Fruit fly (Drosophila melanogaster) whole organism, wandering third instar larva: ENCODE measurements around the gene tadr.

Experiments used
- Abd-B ChIP-seq: fragments of >200 bp; optimal IDR thresholded peaks from 2 replicates; lab custom pipeline; 2017; ENCODE audit warnings: missing biosample characterization, missing genetic modification characterization
- CG32264 ChIP-seq: fragments of 200-800 bp; sonication (Bioruptor generic); optimal IDR thresholded peaks from 2 replicates; lab custom pipeline; 2016; ENCODE audit warnings: missing biosample characterization, missing genetic modification characterization
- CrebA ChIP-seq: fragments of 200-800 bp; sonication (Bioruptor generic); optimal IDR thresholded peaks from 2 replicates; lab custom pipeline; 2016; ENCODE audit warnings: missing biosample characterization, mild to moderate bottlenecking, missing genetic modification characterization, borderline replicate concordance
- Dfd ChIP-seq: fragments of >200 bp; optimal IDR thresholded peaks from 2 replicates; lab custom pipeline; 2017; ENCODE audit warnings: missing biosample characterization, missing genetic modification characterization
- Dif ChIP-seq: fragments of 200-275, 200-300 bp; sonication (Bioruptor generic); optimal IDR thresholded peaks from 2 replicates; lab custom pipeline; 2018; ENCODE audit warnings: missing biosample characterization, missing genetic modification characterization; ENCODE audit not compliant: partially characterized antibody
- GATAd ChIP-seq: sonication (Bioruptor generic); optimal IDR thresholded peaks from 2 replicates; lab custom pipeline; 2016; ENCODE audit warnings: missing biosample characterization, missing genetic modification characterization
- HLH106 ChIP-seq: fragments of 200-800 bp; optimal IDR thresholded peaks from 3 replicates; lab custom pipeline; 2019; ENCODE audit warnings: missing biosample characterization, mild to moderate bottlenecking, missing genetic modification characterization, moderate library complexity
- Hnf4 ChIP-seq: fragments of 200-800 bp; sonication (Bioruptor generic); optimal IDR thresholded peaks from 2 replicates; lab custom pipeline; 2016; ENCODE audit warnings: missing biosample characterization, mild to moderate bottlenecking, missing genetic modification characterization
- Jra ChIP-seq: sonication (Bioruptor generic); optimal IDR thresholded peaks from 2 replicates; lab custom pipeline; 2016; ENCODE audit warnings: missing biosample characterization, missing genetic modification characterization
- Mio ChIP-seq: sonication (Bioruptor generic); optimal IDR thresholded peaks from 2 replicates; lab custom pipeline; 2016; ENCODE audit warnings: missing biosample characterization, missing genetic modification characterization
- Myc ChIP-seq: fragments of >200 bp; optimal IDR thresholded peaks from 2 replicates; lab custom pipeline; 2017
- N ChIP-seq: fragments of >200 bp; optimal IDR thresholded peaks from 2 replicates; lab custom pipeline; 2018; ENCODE audit warnings: missing biosample characterization, missing external identifiers, missing genetic modification characterization
- OdsH ChIP-seq: fragments of 200-800 bp; sonication (Bioruptor generic); optimal IDR thresholded peaks from 2 replicates; lab custom pipeline; 2016; ENCODE audit warnings: missing biosample characterization, mild to moderate bottlenecking, missing genetic modification characterization
- Rel ChIP-seq, 2 experiments: fragments of 200-800 bp; sonication (Bioruptor generic) in 1 of 2; optimal IDR thresholded peaks; 2 replicates in 1 of 2; 3 replicates in 1 of 2; lab custom pipeline; 2016 to 2019; ENCODE audit warnings: mild to moderate bottlenecking in 2 of 2, missing biosample characterization in 2 of 2, missing genetic modification characterization in 2 of 2, moderate library complexity in 1 of 2
- Sp1 ChIP-seq: fragments of 200-800 bp; sonication (Bioruptor generic); optimal IDR thresholded peaks from 3 replicates; lab custom pipeline; 2019; ENCODE audit warnings: missing biosample characterization, mild to moderate bottlenecking, missing genetic modification characterization, moderate library complexity
- Vsx2 ChIP-seq: fragments of 200-300, 225-300 bp; sonication (Bioruptor generic); optimal IDR thresholded peaks from 2 replicates; lab custom pipeline; 2018; ENCODE audit warnings: missing biosample characterization, missing genetic modification characterization; ENCODE audit not compliant: partially characterized antibody
- br ChIP-seq: fragments of 200-800 bp; sonication (Bioruptor generic); optimal IDR thresholded peaks from 2 replicates; lab custom pipeline; 2016; ENCODE audit warnings: missing biosample characterization, missing genetic modification characterization
- brk ChIP-seq: fragments of 200-800 bp; sonication (Bioruptor generic); optimal IDR thresholded peaks from 2 replicates; lab custom pipeline; 2016; ENCODE audit warnings: missing biosample characterization, mild to moderate bottlenecking, missing genetic modification characterization
- dl ChIP-seq, 2 experiments: fragments of 175-275, 200-275 bp in 1 of 2; fragments of 200-275 bp in 1 of 2; sonication (Bioruptor generic); optimal IDR thresholded peaks; lab custom pipeline; 2018; ENCODE audit warnings: mild to moderate bottlenecking in 2 of 2, missing biosample characterization in 2 of 2, missing genetic modification characterization in 2 of 2, moderate library complexity in 2 of 2; ENCODE audit not compliant: partially characterized antibody in 2 of 2, insufficient read depth in 1 of 2
- dmrt93B ChIP-seq: fragments of 200-800 bp; sonication (Bioruptor generic); optimal IDR thresholded peaks from 2 replicates; lab custom pipeline; 2018; ENCODE audit warnings: missing biosample characterization, mild to moderate bottlenecking, missing genetic modification characterization
- dsf ChIP-seq: sonication (Bioruptor generic); optimal IDR thresholded peaks from 2 replicates; lab custom pipeline; 2016; ENCODE audit warnings: missing biosample characterization, missing genetic modification characterization, borderline replicate concordance
- ey ChIP-seq: fragments of 200-800 bp; sonication (Bioruptor generic); optimal IDR thresholded peaks from 2 replicates; lab custom pipeline; 2016; ENCODE audit warnings: missing biosample characterization, missing genetic modification characterization
- foxo ChIP-seq, 2 experiments: fragments of 200-800 bp; sonication (Bioruptor generic); optimal IDR thresholded peaks; 2 replicates in 1 of 2; 3 replicates in 1 of 2; lab custom pipeline; 2016 to 2017; ENCODE audit warnings: missing biosample characterization in 2 of 2, missing genetic modification characterization in 2 of 2
- fru ChIP-seq: fragments of 200-800 bp; sonication (Bioruptor generic); optimal IDR thresholded peaks from 3 replicates; lab custom pipeline; 2016; ENCODE audit warnings: missing biosample characterization, mild to moderate bottlenecking, missing genetic modification characterization
- h ChIP-seq: fragments of 200-800 bp; sonication (Bioruptor generic); optimal IDR thresholded peaks from 3 replicates; lab custom pipeline; 2016; ENCODE audit warnings: missing biosample characterization, mild to moderate bottlenecking, missing genetic modification characterization
- jim ChIP-seq: fragments of 175-275, 200-325 bp; sonication (Bioruptor generic); optimal IDR thresholded peaks from 2 replicates; lab custom pipeline; 2016; ENCODE audit warnings: missing biosample characterization, mild to moderate bottlenecking, missing genetic modification characterization
- lola ChIP-seq: fragments of >200 bp; optimal IDR thresholded peaks from 2 replicates; lab custom pipeline; 2017; ENCODE audit warnings: missing biosample characterization, missing genetic modification characterization
- pan ChIP-seq: fragments of >200 bp; optimal IDR thresholded peaks from 2 replicates; lab custom pipeline; 2017
- rgr ChIP-seq: fragments of 200-800 bp; sonication (Bioruptor generic); optimal IDR thresholded peaks from 3 replicates; lab custom pipeline; 2016; ENCODE audit warnings: missing biosample characterization, mild to moderate bottlenecking, missing genetic modification characterization
- sage ChIP-seq: fragments of 200-800 bp; sonication (Bioruptor generic); optimal IDR thresholded peaks from 2 replicates; lab custom pipeline; 2016; ENCODE audit warnings: missing biosample characterization, mild to moderate bottlenecking, missing genetic modification characterization
- sv ChIP-seq: fragments of 200-800 bp; sonication (Bioruptor generic); optimal IDR thresholded peaks from 3 replicates; lab custom pipeline; 2016; ENCODE audit warnings: missing biosample characterization, missing genetic modification characterization
- tai ChIP-seq: sonication (Bioruptor generic); optimal IDR thresholded peaks from 2 replicates; lab custom pipeline; 2016; ENCODE audit warnings: missing biosample characterization, missing genetic modification characterization
- usp ChIP-seq: fragments of >200 bp; optimal IDR thresholded peaks from 2 replicates; lab custom pipeline; 2017; ENCODE audit warnings: missing biosample characterization, missing genetic modification characterization
- woc ChIP-seq: sonication (Bioruptor generic); optimal IDR thresholded peaks from 2 replicates; lab custom pipeline; 2016; ENCODE audit warnings: missing biosample characterization, mild to moderate bottlenecking, missing genetic modification characterization

tadr gene

dm6 chr2L:21089075-21089474, 13.9 kb downstream of the tadr start, which contains the start of gene CG9259:
Gene CG9259 (plus strand): TSS chr2L:21089375.
- TF ChIP-seq rgr (GFP tag; lab: Kevin White, UChicago) (no peak), jim (GFP tag; lab: Kevin White, UChicago) (no peak), Dif (no peak), Jra (GFP tag; lab: Kevin White, UChicago) (no peak), dl (GFP tag; optimal IDR thresholded peaks at IDR 0.05; lab: Kevin White, UChicago; ENCODE audit: insufficient read depth in 1 of 2, partially characterized antibody in 2 of 2) (no peak), pan (no peak), lola (no peak), OdsH (GFP tag; lab: Kevin White, UChicago) (no peak), usp (no peak), Myc (lab: Kevin White, UChicago) (no peak), foxo (GFP tag; optimal IDR thresholded peaks at IDR 0.05; lab: Kevin White, UChicago) (no peak), Vsx2 (GFP tag; lab: Kevin White, UChicago) (no peak), Abd-B (GFP tag; lab: Kevin White, UChicago) (no peak), Dfd (GFP tag; lab: Kevin White, UChicago) (no peak), Mio (GFP tag; lab: Kevin White, UChicago) (no peak), N (no peak), dsf (no peak), Sp1 (no peak)
- TF ChIP-seq, all 38 proteins: peak for 0

DNA sequence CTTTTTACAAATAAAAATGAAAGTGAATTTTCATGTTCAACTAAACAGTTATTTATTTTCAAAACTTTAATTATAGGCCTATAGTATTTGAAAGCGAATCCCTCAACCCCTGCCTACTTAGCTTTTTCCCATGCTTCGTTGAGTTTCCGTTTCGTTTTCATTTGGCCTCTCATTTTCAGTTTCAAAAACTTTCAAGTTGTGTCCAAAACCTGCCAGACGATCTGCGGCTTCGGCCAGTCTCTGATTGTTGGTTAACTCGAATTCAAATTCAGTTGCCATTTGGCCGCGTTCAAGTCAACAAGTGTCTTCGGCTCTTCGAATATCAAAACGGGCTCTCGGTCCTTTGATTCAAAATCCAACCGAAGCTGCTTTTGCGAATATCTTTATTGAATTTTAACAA, 15.8 kb downstream of the tadr start, which contains the start of gene CG14397:
TSS of gene CG14397 (plus strand) at position 270 of the 400 bp plus-strand sequence.
- TF ChIP-seq rgr (GFP tag; lab: Kevin White, UChicago): no peak
- TF ChIP-seq tai (GFP tag; lab: Kevin White, UChicago): no peak
- no peak for TF ChIP-seq N
- no peak for TF ChIP-seq Dif
- no peak for TF ChIP-seq jim (GFP tag; lab: Kevin White, UChicago)
- no peak for TF ChIP-seq woc (GFP tag; lab: Kevin White, UChicago)
- TF ChIP-seq dsf: no peak
- no peak for TF ChIP-seq Vsx2 (GFP tag; lab: Kevin White, UChicago)
- TF ChIP-seq sage: no peak
- no peak for TF ChIP-seq dmrt93B (GFP tag; lab: Kevin White, UChicago)
- no peak for TF ChIP-seq dl (GFP tag; optimal IDR thresholded peaks at IDR 0.05; lab: Kevin White, UChicago; ENCODE audit: insufficient read depth in 1 of 2, partially characterized antibody in 2 of 2)
- no peak for TF ChIP-seq usp
- TF ChIP-seq Sp1: no peak
- no peak for TF ChIP-seq CG32264
- no peak for TF ChIP-seq HLH106 (tag; lab: Kevin White, UChicago)
- no peak for TF ChIP-seq h (GFP tag; lab: Kevin White, UChicago)
- no peak for TF ChIP-seq Dfd (GFP tag; lab: Kevin White, UChicago)

DNA sequence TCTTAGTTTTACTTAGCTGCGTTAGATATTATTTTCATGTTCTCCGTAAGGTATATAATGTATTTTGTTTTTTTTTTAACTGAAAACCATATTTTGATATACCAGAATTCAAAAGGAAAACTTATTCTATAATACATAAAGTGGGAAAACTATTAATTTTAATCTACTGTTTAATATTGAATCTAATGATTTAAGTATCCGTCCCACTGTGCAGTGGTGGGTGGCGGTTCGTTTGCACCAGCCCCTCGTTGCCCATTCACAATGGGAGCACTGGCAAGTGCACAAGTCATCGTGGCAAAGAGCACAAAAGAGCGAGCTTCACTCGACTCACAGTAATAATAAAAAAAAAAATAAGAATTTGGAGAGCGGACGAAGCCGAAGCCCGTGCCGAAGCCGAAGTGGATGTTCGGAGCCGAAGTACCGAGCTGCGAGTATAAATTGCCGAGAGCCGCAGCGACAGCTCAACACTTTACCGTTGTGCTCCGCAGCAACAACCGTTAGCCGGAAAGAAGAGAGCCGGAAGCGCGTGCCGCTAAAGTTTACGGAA, 21.3 kb downstream of the tadr start, which contains the start of gene CG34136:
TSS of gene CG34136 (plus strand) at position 475 of the 547 bp plus-strand sequence.
- TF ChIP-seq Dif (peak; percentile 18), HLH106 (tag; lab: Kevin White, UChicago) (no peak), Abd-B (GFP tag; lab: Kevin White, UChicago) (no peak), fru (GFP tag; lab: Kevin White, UChicago) (peak; percentile 74), foxo (GFP tag; optimal IDR thresholded peaks at IDR 0.05; lab: Kevin White, UChicago) (peak in 1 of 2 experiments; percentile 14), GATAd (GFP tag; lab: Kevin White, UChicago) (no peak), dl (GFP tag; optimal IDR thresholded peaks at IDR 0.05; lab: Kevin White, UChicago; ENCODE audit: insufficient read depth in 1 of 2, partially characterized antibody in 2 of 2) (peak in 1 of 2 experiments; percentile 52), Rel (GFP tag; optimal IDR thresholded peaks at IDR 0.05; lab: Kevin White, UChicago) (peak; percentile 15), Rel (tag; optimal IDR thresholded peaks at IDR 0.05; lab: Kevin White, UChicago) (no peak), ey (GFP tag; lab: Kevin White, UChicago) (no peak), h (GFP tag; lab: Kevin White, UChicago) (peak; percentile 22), tai (GFP tag; lab: Kevin White, UChicago) (peak; percentile 36), CrebA (peak; percentile 68)

DNA sequence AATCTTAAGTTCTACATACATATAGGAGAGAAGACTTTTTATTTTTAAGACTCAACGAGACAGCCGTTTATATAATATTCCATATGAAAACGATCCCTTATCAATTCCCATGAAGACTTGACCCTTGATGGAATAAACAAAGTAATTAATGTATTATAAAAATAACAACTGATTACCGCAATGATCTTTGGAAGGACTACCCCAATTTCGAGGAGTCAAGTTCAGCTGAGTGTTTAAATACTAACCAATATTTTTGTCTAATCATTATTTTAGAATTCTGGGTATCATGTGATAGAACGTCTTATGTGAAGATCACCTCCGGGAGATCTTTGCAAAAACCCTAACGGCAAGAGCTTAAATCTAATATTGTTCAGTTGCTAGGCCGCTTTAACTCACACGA, 22.6 kb downstream of the tadr start:
- no peak for TF ChIP-seq dmrt93B (GFP tag; lab: Kevin White, UChicago)
- TF ChIP-seq Vsx2 (GFP tag; lab: Kevin White, UChicago): no peak
- no peak for TF ChIP-seq Jra (GFP tag; lab: Kevin White, UChicago)
- TF ChIP-seq Hnf4 (GFP tag; lab: Kevin White, UChicago): no peak
- TF ChIP-seq dsf: no peak
- TF ChIP-seq usp: no peak
- no peak for TF ChIP-seq sage
- TF ChIP-seq brk (GFP tag; lab: Kevin White, UChicago): no peak
- TF ChIP-seq CG32264: no peak
- TF ChIP-seq sv (GFP tag; lab: Kevin White, UChicago): no peak
- no peak for TF ChIP-seq dl (GFP tag; optimal IDR thresholded peaks at IDR 0.05; lab: Kevin White, UChicago; ENCODE audit: insufficient read depth in 1 of 2, partially characterized antibody in 2 of 2)
- no peak for TF ChIP-seq Abd-B (GFP tag; lab: Kevin White, UChicago)
- TF ChIP-seq Rel (GFP tag; optimal IDR thresholded peaks at IDR 0.05; lab: Kevin White, UChicago): no peak
- TF ChIP-seq Rel (tag; optimal IDR thresholded peaks at IDR 0.05; lab: Kevin White, UChicago): no peak
- TF ChIP-seq Sp1: no peak
- no peak for TF ChIP-seq GATAd (GFP tag; lab: Kevin White, UChicago)
- TF ChIP-seq br (GFP tag; lab: Kevin White, UChicago): no peak
